Worm (Caenorhabditis elegans): ENCODE results near the gene his-35.
A peak's percentile ranks its signal among the peaks of the same experiment; 100 is the strongest.

Gene his-35

DNA sequence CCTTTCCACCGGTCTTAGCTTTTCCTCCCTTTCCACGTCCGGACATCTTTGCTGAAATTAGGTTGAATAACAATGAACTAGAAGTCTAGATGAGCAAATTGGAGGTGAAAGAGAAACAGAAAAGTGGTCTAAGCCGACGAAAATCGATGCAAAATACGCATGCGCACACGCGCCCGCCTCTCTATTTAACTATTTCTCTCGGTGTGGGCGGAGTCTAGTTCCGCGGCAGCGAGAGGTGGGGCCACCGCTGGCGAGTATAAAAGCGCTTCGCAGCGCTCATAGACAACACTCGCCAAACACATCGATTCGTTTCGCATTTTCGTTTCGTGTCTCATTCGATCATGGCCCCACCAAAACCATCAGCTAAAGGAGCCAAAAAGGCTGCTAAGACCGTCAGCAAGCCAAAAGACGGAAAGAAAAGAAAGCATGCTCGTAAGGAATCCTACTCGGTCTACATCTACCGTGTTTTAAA lies at the start of gene his-35, which contains the start of gene his-41:
Gene his-35, minus strand, starts transcription at position 51 of the 472 bp plus-strand sequence.
Gene his-41, plus strand, starts transcription at position 299 of the 472 bp plus-strand sequence.
- TF ChIP-seq him-1 (tag; optimal IDR thresholded peaks at IDR 0.05) (no peak), W03F9.2 (tag; optimal IDR thresholded peaks at IDR 0.05) (no peak)

DNA sequence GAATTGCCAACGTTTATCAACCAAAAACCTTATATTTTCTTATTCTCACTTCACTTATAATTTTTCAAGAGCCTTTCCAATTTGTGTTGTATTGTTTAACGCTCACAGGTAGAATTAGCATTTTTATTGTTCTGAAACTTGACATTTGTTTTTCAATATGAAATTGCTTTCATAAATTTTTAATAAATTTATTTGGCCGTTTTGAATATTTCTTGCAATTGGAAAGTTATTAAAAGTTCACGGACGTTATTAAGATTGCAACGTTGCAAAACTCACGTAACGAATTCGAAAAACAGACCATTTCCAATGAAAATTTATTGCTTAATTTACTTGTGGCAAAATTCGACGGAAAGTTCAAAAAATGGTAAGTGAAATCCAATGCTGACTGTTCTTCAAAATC lies 45.2 kb upstream of the his-35 start, which contains the start of gene K09G1.2:
Gene K09G1.2, plus strand, starts transcription at position 301 of the 400 bp plus-strand sequence.
- TF ChIP-seq dao-5 (tag; optimal IDR thresholded peaks at IDR 0.05) (no peak), him-1 (tag; optimal IDR thresholded peaks at IDR 0.05) (no peak), W03F9.2 (tag; optimal IDR thresholded peaks at IDR 0.05) (no peak)

DNA sequence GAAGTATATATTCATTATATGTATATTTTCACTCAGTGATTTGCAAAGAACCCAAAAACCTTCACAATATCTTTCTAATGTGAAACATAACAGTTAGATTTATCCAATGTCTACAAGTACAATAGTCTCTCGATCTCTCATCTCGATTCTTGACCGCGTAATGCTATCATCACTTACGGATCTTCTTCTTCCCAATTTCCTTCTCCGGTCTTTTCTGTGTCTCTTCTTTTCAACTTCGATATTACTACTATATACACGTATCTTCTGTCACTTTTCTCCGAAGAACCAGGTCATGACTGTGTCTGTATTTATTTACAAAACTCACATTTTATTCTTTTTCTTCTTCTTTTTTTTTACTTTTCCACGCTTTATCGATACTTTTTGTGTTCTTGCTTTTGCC lies 43.5 kb upstream of the his-35 start:
- TF ChIP-seq him-1 (tag; optimal IDR thresholded peaks at IDR 0.05) (no peak), W03F9.2 (tag; optimal IDR thresholded peaks at IDR 0.05) (no peak), dao-5 (tag; optimal IDR thresholded peaks at IDR 0.05) (no peak)

DNA sequence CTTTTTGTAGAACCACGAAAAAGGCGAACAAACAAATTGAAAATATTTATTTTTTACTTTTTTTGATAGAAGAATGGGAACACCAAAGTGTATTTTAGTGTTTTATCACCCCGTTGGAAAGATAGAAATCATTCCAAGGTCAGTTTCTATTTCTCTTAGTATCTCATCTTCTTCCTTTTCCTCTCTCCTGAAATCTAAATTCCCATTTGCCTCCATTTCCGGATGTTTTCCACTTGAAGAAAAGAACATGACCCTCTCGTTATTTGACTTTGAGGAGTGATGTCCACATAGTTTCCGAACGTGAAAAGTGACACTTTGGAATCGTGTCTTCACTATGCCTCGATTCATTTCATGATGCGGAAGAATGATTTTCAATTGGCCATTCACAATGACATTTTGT lies 42.5 kb upstream of the his-35 start:
- TF ChIP-seq dao-5 (tag; optimal IDR thresholded peaks at IDR 0.05) (no peak), W03F9.2 (tag; optimal IDR thresholded peaks at IDR 0.05) (no peak), him-1 (tag; optimal IDR thresholded peaks at IDR 0.05) (no peak)

DNA sequence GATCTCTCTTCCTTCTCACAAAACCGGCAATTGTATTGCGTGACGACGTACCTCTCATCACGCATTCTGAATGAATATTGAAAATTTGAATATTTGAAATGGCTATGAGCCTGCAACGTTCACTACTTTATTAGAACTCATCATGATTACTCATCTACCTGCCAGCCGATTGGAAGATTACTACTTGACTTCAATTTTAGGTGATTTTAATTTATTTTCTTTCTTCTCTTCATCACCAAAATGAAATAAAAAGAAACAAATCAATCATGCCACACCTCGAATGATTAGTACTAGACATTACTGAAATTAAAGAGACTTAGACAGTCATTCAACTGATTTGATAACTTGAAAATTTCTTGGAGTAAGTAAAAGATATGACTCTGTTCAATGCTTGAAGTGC lies 39.2 kb upstream of the his-35 start:
- TF ChIP-seq him-1 (tag; optimal IDR thresholded peaks at IDR 0.05) (no peak), dao-5 (tag; optimal IDR thresholded peaks at IDR 0.05) (no peak), W03F9.2 (tag; optimal IDR thresholded peaks at IDR 0.05) (no peak)

DNA sequence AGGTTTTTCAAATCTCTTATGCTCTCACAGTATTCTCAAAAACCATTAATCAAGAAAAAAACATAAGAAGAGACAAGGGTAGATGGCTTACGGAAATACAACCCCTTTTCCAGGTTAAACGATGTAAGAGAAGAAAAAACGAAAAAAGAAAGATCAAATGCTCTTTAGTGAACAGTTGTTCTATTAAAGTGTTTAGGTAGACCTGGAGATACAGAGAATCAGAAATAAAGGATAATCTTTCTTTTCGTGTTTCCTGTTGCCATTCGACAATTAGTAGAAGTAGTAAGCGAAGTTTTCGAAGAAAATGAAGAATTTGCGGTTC lies 38.2 kb upstream of the his-35 start, which contains the start of gene K09G1.1:
Gene K09G1.1, plus strand, starts transcription at position 223 of the 322 bp plus-strand sequence.
- TF ChIP-seq dao-5 (tag; optimal IDR thresholded peaks at IDR 0.05): no peak
- TF ChIP-seq him-1 (tag; optimal IDR thresholded peaks at IDR 0.05): no peak
- no peak for TF ChIP-seq W03F9.2 (tag; optimal IDR thresholded peaks at IDR 0.05)

DNA sequence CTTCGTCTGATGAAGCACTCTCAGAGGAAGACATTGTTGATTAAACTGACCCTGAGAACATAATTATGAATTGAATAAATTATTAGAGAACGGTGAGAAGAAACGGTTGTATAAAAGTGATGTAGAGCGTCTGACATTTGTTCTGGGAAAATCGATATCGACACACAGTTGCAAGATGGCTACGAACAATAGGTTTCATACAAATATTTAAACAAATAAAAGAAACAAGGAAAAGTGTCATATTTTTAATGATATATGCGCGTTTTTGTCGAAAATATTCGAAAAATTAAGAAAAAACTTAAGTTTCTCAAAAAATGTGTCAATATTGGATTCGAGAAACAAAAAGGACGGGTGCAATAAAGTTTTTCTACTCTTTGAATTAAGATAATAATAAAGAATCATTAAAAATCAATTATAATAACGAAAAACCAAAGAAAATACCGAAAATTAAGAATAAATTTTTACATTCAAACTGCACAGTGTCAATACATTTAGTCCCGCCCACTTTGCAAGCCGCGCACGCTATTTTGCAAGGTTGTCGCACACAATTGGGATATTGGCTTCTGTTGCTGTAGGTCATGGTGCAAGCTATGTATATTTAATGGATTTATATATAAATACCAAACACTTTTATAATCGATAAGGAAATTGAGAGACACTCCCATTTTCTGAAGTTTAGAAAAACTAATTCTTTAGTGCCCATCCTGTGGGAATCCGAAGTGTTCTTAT lies 37.7 kb upstream of the his-35 start, which contains the start of gene rtfo-1:
Gene rtfo-1, minus strand, starts transcription at position 51 of the 729 bp plus-strand sequence.
- TF ChIP-seq W03F9.2 (tag; optimal IDR thresholded peaks at IDR 0.05) (no peak), dao-5 (tag; optimal IDR thresholded peaks at IDR 0.05) (no peak), him-1 (tag; optimal IDR thresholded peaks at IDR 0.05) (no peak)

DNA sequence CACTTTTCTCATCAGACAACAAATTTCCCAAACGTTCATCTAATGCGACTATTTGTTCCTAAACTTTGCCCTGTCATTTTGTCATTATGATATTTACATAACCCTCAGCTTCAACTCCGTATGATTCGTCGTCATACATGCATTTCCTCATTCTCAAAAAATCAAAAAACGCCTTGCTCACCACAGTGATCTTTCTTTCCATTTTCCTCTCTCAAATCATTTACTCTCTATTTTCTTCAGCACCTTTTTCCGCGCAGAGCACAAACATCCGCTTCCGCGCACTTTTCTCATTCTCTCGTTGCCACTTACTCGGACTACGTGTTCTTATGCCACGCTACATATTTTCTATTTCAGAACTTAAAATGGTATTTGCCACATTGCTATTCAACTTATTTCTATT lies 31.9 kb upstream of the his-35 start, which contains the start of gene F25B3.2:
Gene F25B3.2, plus strand, starts transcription at position 301 of the 400 bp plus-strand sequence.
- TF ChIP-seq him-1 (tag; optimal IDR thresholded peaks at IDR 0.05) (no peak), W03F9.2 (tag; optimal IDR thresholded peaks at IDR 0.05) (no peak), dao-5 (tag; optimal IDR thresholded peaks at IDR 0.05) (no peak)

DNA sequence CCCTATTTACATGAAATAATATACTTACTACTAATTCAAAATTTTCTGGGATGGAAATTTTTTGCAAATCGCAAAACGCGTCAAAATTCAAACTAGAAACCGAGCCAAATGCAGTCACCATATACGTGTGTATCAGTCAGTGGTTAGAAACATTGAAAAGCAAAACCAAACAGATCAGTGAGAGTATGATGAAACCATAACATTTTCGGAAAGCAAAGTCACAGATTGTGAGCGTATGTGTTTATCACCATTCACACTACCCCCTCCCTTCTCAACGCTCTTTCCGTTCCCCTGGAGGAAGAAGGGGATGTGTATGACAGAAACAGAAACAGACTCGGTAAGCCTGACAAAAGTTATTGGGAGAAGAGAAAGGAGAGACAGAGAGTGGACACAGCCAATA lies 26.6 kb upstream of the his-35 start:
- TF ChIP-seq W03F9.2 (tag; optimal IDR thresholded peaks at IDR 0.05) (no peak), him-1 (tag; optimal IDR thresholded peaks at IDR 0.05) (no peak)

DNA sequence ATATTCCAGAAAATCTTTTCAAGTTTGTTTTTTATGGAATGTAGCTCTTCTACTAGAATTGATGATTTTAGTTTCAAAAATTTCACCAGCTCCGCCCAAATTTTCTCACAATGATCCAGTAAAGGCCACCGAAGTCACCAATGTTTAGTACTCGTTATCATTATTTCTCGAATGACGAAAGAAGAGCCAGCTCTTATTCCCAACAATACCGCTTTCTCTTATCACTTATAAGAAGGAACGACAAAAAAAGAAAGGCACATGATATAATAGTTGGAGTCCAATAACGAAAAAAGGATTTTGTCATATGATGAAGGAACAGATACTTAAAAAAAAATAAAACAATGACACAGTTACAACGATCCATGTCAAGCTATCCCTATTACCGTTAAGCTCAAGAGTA lies 26.0 kb upstream of the his-35 start:
- TF ChIP-seq him-1 (tag; optimal IDR thresholded peaks at IDR 0.05) (no peak), W03F9.2 (tag; optimal IDR thresholded peaks at IDR 0.05) (no peak), dao-5 (tag; optimal IDR thresholded peaks at IDR 0.05) (no peak)

DNA sequence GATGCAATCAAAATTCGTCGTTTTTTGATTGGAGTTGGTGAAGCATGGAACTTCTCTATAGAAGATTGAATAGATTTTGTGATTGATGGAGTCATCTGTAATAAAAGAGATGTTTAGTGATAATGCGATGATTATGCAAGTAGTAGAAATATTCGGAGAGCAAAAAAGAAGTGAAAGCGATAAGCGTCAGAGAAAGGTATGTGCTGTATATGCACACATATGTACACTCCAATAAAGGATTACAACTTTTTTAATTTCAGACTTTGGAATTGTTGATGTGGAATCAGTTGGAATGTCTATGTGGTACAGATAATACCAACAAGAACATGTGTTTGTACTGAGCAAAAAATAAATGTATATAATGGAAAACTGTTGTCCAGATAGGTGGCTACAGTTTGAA lies 25.1 kb upstream of the his-35 start, which contains the start of gene F25B3.5:
Gene F25B3.5, minus strand, starts transcription at position 101 of the 400 bp plus-strand sequence.
- TF ChIP-seq him-1 (tag; optimal IDR thresholded peaks at IDR 0.05) (no peak), W03F9.2 (tag; optimal IDR thresholded peaks at IDR 0.05) (no peak), dao-5 (tag; optimal IDR thresholded peaks at IDR 0.05) (no peak)

DNA sequence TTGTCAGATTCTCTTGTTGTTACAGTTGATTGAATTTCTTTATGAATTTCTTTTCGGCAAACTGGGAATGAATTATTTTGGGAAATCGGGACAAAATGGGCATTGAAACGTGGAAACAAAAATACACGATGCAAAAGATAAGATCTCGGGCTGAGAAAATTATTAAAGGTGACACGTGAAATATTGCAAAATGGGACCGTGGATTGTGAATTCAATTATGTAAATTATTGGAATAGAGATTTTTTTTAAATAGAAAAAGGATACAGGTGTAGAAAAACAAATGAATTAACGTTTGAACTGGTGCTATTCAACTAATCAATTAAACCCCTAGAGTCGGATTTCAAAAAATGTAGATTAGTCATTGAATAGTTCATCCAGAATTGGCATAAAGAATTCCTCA lies 23.6 kb upstream of the his-35 start, which contains the start of gene F25B3.4:
Gene F25B3.4, minus strand, starts transcription at position 101 of the 400 bp plus-strand sequence.
- TF ChIP-seq him-1 (tag; optimal IDR thresholded peaks at IDR 0.05) (no peak), W03F9.2 (tag; optimal IDR thresholded peaks at IDR 0.05) (no peak), dao-5 (tag; optimal IDR thresholded peaks at IDR 0.05) (no peak)

DNA sequence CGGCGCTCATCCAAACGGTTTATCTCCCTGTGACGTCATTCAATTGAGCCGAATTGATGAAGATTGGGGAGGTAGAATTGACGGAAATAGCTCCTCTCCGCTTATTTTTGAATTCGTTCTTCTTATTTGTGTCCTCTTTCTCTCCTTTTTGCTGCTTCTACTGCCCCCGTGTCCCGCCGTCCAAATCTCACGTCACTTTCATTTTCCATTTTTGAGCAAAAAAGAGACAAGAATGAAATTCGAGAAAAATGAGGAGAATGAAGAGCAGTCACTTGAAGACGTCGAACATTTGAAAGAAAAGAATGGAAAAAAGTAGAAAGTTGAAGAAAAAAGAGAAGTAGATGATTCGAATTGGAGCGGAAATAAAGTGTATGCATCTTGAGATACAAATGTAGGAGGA lies 18.5 kb upstream of the his-35 start:
- TF ChIP-seq him-1 (tag; optimal IDR thresholded peaks at IDR 0.05): no peak

DNA sequence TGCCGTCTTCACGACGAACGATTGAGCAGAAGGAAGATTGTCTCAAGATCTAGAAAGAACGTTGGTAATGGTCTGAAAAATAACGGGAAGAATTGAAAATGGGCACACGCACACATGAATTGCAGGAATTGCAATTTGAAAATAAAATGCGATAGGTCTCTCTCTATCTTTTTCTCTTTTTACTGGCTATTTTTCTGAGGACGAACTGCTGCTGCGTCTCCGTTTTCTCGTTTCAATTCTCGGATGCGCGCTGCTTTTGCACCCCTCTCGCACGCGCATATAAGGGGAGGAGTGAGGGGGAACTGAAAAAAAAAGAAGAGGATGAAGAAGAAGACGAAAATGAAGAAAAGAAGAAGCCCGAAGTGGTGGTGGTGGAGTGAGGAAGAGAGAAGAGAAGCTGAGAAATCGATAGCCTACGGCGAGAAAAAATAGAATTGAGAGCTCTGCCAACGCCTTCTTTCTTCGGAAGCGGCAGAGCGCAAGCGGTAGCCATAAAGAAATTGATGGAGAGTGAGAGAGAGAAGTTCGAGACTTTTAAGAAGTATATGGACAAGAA lies 16.6 kb upstream of the his-35 start, which contains the start of gene rgef-1:
Gene rgef-1, minus strand, starts transcription at position 51 of the 556 bp plus-strand sequence.
- TF ChIP-seq him-1 (tag; optimal IDR thresholded peaks at IDR 0.05): peak; percentile 61
- TF ChIP-seq W03F9.2 (tag; optimal IDR thresholded peaks at IDR 0.05): no peak

Data from whole organism, L4/young adult.